Worm (Caenorhabditis elegans): ENCODE measurements around the gene afmd-1.

Gene afmd-1

DNA sequence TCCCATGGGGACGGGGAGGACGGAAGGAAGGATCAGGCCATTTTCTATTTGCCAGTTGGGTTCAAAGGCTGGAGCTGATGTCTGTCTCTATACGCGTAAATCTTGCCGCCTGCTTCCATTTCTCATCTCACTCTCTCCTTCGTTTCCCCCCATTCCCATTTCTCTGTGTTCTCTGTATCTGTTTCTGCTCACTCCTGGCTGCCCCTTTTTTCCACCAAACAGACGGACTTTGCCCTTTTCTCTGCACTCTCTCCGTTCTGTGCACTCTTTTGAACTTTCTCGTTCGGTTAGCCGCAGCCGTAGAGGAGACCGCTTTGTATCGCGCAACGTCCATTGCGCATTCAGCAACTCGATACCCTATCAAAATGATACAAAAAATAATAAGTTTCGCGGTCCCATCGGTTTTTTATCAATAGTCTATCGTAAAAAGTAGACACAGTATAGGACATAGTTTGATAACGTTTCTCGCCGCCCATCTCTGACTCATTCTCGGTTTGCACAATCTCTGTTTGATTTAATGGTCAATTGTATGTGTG, 8.6 kb upstream of the afmd-1 start (continued):
- TF ChIP-seq unc-62 (GFP tag; optimal IDR thresholded peaks at IDR 0.05) (no peak), efl-3 (GFP tag; optimal IDR thresholded peaks at IDR 0.05) (no peak), mep-1 (tag; optimal IDR thresholded peaks at IDR 0.05) (peak; percentile 55), F16B12.6 (tag; optimal IDR thresholded peaks at IDR 0.05) (no peak), mab-9 (GFP tag; IDR thresholded peaks at IDR 0.05) (0 out of 2 replicates have a peak, but pooled peaks have one; percentile 50), nhr-19 (GFP tag; conservative IDR thresholded peaks at IDR 0.05) (peak; percentile 51), unc-30 (tag; optimal IDR thresholded peaks at IDR 0.05) (no peak), unc-86 (tag; optimal IDR thresholded peaks at IDR 0.05) (peak; percentile 7), sox-4 (tag; optimal IDR thresholded peaks at IDR 0.05) (no peak), lin-13 (GFP tag; optimal IDR thresholded peaks at IDR 0.05) (no peak), xbp-1 (tag; optimal IDR thresholded peaks at IDR 0.05) (peak; percentile 17), ama-1 (optimal IDR thresholded peaks at IDR 0.05) (no peak), ces-1 (GFP tag; optimal IDR thresholded peaks at IDR 0.05) (no peak), skn-1 (tag; optimal IDR thresholded peaks at IDR 0.05) (no peak), snpc-4 (tag; optimal IDR thresholded peaks at IDR 0.05) (no peak), sptf-1 (tag; optimal IDR thresholded peaks at IDR 0.05) (no peak), elt-3 (tag; optimal IDR thresholded peaks at IDR 0.05) (peak in 2 of 6 experiments; percentile 67 to 79), fkh-4 (tag; optimal IDR thresholded peaks at IDR 0.05; ENCODE audit: borderline replicate concordance) (no peak), ceh-82 (tag; optimal IDR thresholded peaks at IDR 0.05) (peak in 2 of 3 experiments; percentile 35 to 68), hlh-4 (tag; optimal IDR thresholded peaks at IDR 0.05) (no peak), ceh-88 (GFP tag; IDR thresholded peaks at IDR 0.05) (no peak), ztf-4 (tag; optimal IDR thresholded peaks at IDR 0.05) (no peak), nhr-12 (tag; optimal IDR thresholded peaks at IDR 0.05) (no peak), mef-2 (tag; optimal IDR thresholded peaks at IDR 0.05) (no peak), C16A3.4 (tag; optimal IDR thresholded peaks at IDR 0.05) (no peak), unc-98 (GFP tag; IDR thresholded peaks at IDR 0.05) (no peak; the same call in 1 of the 2 replicates), nhr-28 (tag; optimal IDR thresholded peaks at IDR 0.05) (no peak), aly-2 (tag; optimal IDR thresholded peaks at IDR 0.05) (peak; percentile 0), hlh-17 (GFP tag; optimal IDR thresholded peaks at IDR 0.05; ENCODE audit: borderline replicate concordance) (no peak), snu-23 (GFP tag; optimal IDR thresholded peaks at IDR 0.05) (peak; percentile 70), elt-2 (tag; optimal IDR thresholded peaks at IDR 0.05) (peak; percentile 85), grh-1 (GFP tag; IDR thresholded peaks at IDR 0.05) (no peak), nhr-77 (tag; optimal IDR thresholded peaks at IDR 0.05) (peak; percentile 55), lir-3 (tag; optimal IDR thresholded peaks at IDR 0.05; ENCODE audit: poor library complexity) (no peak), egl-13 (tag; optimal IDR thresholded peaks at IDR 0.05) (peak; percentile 48), lin-35 (GFP tag; optimal IDR thresholded peaks at IDR 0.05) (peak; percentile 35 to 36), ztf-11 (tag; optimal IDR thresholded peaks at IDR 0.05) (no peak), fkh-8 (tag; optimal IDR thresholded peaks at IDR 0.05) (peak; percentile 75), C34B4.2 (tag; optimal IDR thresholded peaks at IDR 0.05) (no peak), nhr-90 (tag; optimal IDR thresholded peaks at IDR 0.05; ENCODE audit: poor library complexity) (no peak), nhr-11 (tag; optimal IDR thresholded peaks at IDR 0.05) (no peak), ceh-90 (tag; optimal IDR thresholded peaks at IDR 0.05) (no peak), fkh-10 (GFP tag; optimal IDR thresholded peaks at IDR 0.05) (no peak), lin-39 (tag; optimal IDR thresholded peaks at IDR 0.05) (no peak), fos-1 (tag; optimal IDR thresholded peaks at IDR 0.05) (no peak), rnt-1 (tag; optimal IDR thresholded peaks at IDR 0.05) (peak; percentile 76), dsc-1 (tag; optimal IDR thresholded peaks at IDR 0.05) (peak; percentile 53), efl-1 (optimal IDR thresholded peaks at IDR 0.05) (peak; percentile 39 to 53), efl-1 (GFP tag; optimal IDR thresholded peaks at IDR 0.05 in 1 of 2) (peak; percentile 2 to 83), pax-3 (tag; optimal IDR thresholded peaks at IDR 0.05) (no peak), jun-1 (tag; optimal IDR thresholded peaks at IDR 0.05) (peak; percentile 36), ets-5 (GFP tag; IDR thresholded peaks at IDR 0.05) (no peak), nhr-85 (tag) (peak; percentile 73), aha-1 (tag; optimal IDR thresholded peaks at IDR 0.05) (no peak)
